Worm (Caenorhabditis elegans) whole organism, L1 larva: ENCODE results near the gene ges-1.
A peak's percentile ranks its signal among the peaks of the same experiment; 100 is the strongest.

ENCODE experiments used
- C04F5.9 ChIP-seq: sonication (generic microtip); optimal IDR thresholded peaks from 2 replicates; lab custom pipeline; 2016; ENCODE audit warnings: missing genetic modification characterization, missing compliant biosample characterization
- C34B4.2 ChIP-seq: sonication (generic microtip); optimal IDR thresholded peaks from 2 replicates; lab custom pipeline; 2017; ENCODE audit warnings: mild to moderate bottlenecking, missing genetic modification characterization, missing compliant biosample characterization
- Y116A8C.19 ChIP-seq: sonication (generic microtip); optimal IDR thresholded peaks from 2 replicates; lab custom pipeline; 2016; ENCODE audit warnings: missing compliant biosample characterization, missing genetic modification characterization, borderline replicate concordance
- blmp-1 ChIP-seq: fragments of 150-350 bp; optimal IDR thresholded peaks from 2 replicates; lab custom pipeline; 2014; ENCODE audit warnings: missing biosample characterization, missing genetic modification characterization
- ceh-8 ChIP-seq: fragments of 200-800 bp; sonication (Bioruptor generic); optimal IDR thresholded peaks from 2 replicates; lab custom pipeline; 2018; ENCODE audit warnings: mild to moderate bottlenecking, missing genetic modification characterization, moderate library complexity, missing compliant biosample characterization
- ceh-90 ChIP-seq: sonication (generic microtip); optimal IDR thresholded peaks from 2 replicates; lab custom pipeline; 2016; ENCODE audit warnings: missing genetic modification characterization, missing compliant biosample characterization
- efl-1 ChIP-seq, 4 experiments: fragments of 150-350 bp; optimal IDR thresholded peaks in 3 of 4; peaks in 1 of 4; 1 replicate in 1 of 4; 2 replicates in 3 of 4; lab custom pipeline; 2014; ENCODE audit warnings: missing biosample characterization in 2 of 4, missing genetic modification characterization in 2 of 4, missing genetic modification reagents in 2 of 4
- elt-3 ChIP-seq, 6 experiments: fragments of 150-350 bp in 1 of 6; sonication (generic microtip); optimal IDR thresholded peaks; 2 replicates each; lab custom pipeline; 2017 to 2018; ENCODE audit warnings: missing biosample characterization in 6 of 6, missing genetic modification characterization in 6 of 6, inconsistent platforms in 1 of 6
- ets-5 ChIP-seq: fragments of 200-800 bp; sonication (Bioruptor generic); IDR thresholded peaks from 2 replicates; pipeline ENCODE4 v1.3.6; 2022; ENCODE audit warnings: missing genetic modification characterization, missing compliant biosample characterization
- fkh-10 ChIP-seq: sonication (generic microtip); optimal IDR thresholded peaks from 2 replicates; lab custom pipeline; 2017; ENCODE audit warnings: missing biosample characterization, missing genetic modification reagents, missing genetic modification characterization
- fkh-8 ChIP-seq: sonication (generic microtip); optimal IDR thresholded peaks from 2 replicates; lab custom pipeline; 2016; ENCODE audit warnings: mild to moderate bottlenecking, missing genetic modification characterization, missing compliant biosample characterization
- grh-1 ChIP-seq: fragments of 200-800 bp; sonication (Bioruptor generic); IDR thresholded peaks from 2 replicates; pipeline ENCODE4 v1.3.6; 2022; ENCODE audit warnings: missing genetic modification reagents, missing genetic modification characterization, missing compliant biosample characterization
- hlh-17 ChIP-seq: fragments of 200-800 bp; sonication (Bioruptor generic); optimal IDR thresholded peaks from 2 replicates; lab custom pipeline; 2018; ENCODE audit warnings: missing genetic modification characterization, mild to moderate bottlenecking, missing compliant biosample characterization, moderate library complexity, borderline replicate concordance
- hlh-4 ChIP-seq: sonication (generic microtip); optimal IDR thresholded peaks from 2 replicates; lab custom pipeline; 2016; ENCODE audit warnings: mild to moderate bottlenecking, missing genetic modification characterization, missing compliant biosample characterization
- hpl-2 ChIP-seq: fragments of 150-350 bp; optimal IDR thresholded peaks from 2 replicates; lab custom pipeline; 2014; ENCODE audit warnings: missing biosample characterization, missing genetic modification reagents, missing genetic modification characterization
- irx-1 ChIP-seq: sonication (generic microtip); optimal IDR thresholded peaks from 2 replicates; lab custom pipeline; 2016; ENCODE audit warnings: missing genetic modification characterization, missing compliant biosample characterization
- lin-13 ChIP-seq: fragments of 150-350 bp; optimal IDR thresholded peaks from 2 replicates; lab custom pipeline; 2014; ENCODE audit warnings: missing biosample characterization, missing genetic modification reagents, missing genetic modification characterization
- lin-14 ChIP-seq: fragments of 200-800 bp; sonication (Bioruptor generic); optimal IDR thresholded peaks from 2 replicates; lab custom pipeline; 2018; ENCODE audit warnings: mild to moderate bottlenecking, missing genetic modification characterization, moderate library complexity, missing compliant biosample characterization
- lin-15B ChIP-seq: fragments of 150-350 bp; sonication (generic microtip); optimal IDR thresholded peaks from 3 replicates; lab custom pipeline; 2014; ENCODE audit warnings: missing biosample characterization, missing genetic modification characterization
- lir-3 ChIP-seq: sonication (generic microtip); optimal IDR thresholded peaks from 2 replicates; lab custom pipeline; 2016; ENCODE audit warnings: mild to moderate bottlenecking, missing genetic modification characterization, moderate library complexity, missing compliant biosample characterization; ENCODE audit not compliant: poor library complexity
- lsy-2 ChIP-seq, 2 experiments: fragments of 150-350 bp; optimal IDR thresholded peaks; 2 replicates each; lab custom pipeline; 2014; ENCODE audit warnings: missing biosample characterization in 2 of 2, missing genetic modification characterization in 2 of 2
- mab-9 ChIP-seq: fragments of 200-800 bp; sonication (Bioruptor generic); IDR thresholded peaks from 2 replicates; pipeline ENCODE4 v1.3.6; 2022; ENCODE audit warnings: missing genetic modification reagents, missing genetic modification characterization, missing compliant biosample characterization
- nhr-19 ChIP-seq: fragments of 200-800 bp; sonication (Bioruptor generic); conservative IDR thresholded peaks from 2 replicates; pipeline ENCODE4 v1.3.6; 2022; ENCODE audit warnings: missing genetic modification characterization, missing compliant biosample characterization
- nhr-20 ChIP-seq: sonication (generic microtip); optimal IDR thresholded peaks from 2 replicates; lab custom pipeline; 2016; ENCODE audit warnings: mild to moderate bottlenecking, missing genetic modification characterization, missing compliant biosample characterization
- nhr-237 ChIP-seq: fragments of 150-350 bp; optimal IDR thresholded peaks from 2 replicates; lab custom pipeline; 2014; ENCODE audit warnings: missing biosample characterization, missing genetic modification characterization
- nhr-28 ChIP-seq: fragments of 150-350 bp; optimal IDR thresholded peaks from 2 replicates; lab custom pipeline; 2014; ENCODE audit warnings: missing biosample characterization, missing genetic modification characterization
- nhr-71 ChIP-seq: sonication (generic microtip); optimal IDR thresholded peaks from 2 replicates; lab custom pipeline; 2016; ENCODE audit warnings: mild to moderate bottlenecking, missing genetic modification characterization, moderate library complexity, missing compliant biosample characterization
- nhr-76 ChIP-seq: sonication (generic microtip); optimal IDR thresholded peaks from 2 replicates; lab custom pipeline; 2017; ENCODE audit warnings: missing biosample characterization, missing genetic modification characterization
- nhr-85 ChIP-seq: sonication (generic microtip); peaks from one replicate; lab custom pipeline; 2016; ENCODE audit warnings: missing genetic modification characterization, inconsistent platforms, missing compliant biosample characterization
- nhr-90 ChIP-seq: sonication (generic microtip); optimal IDR thresholded peaks from 2 replicates; lab custom pipeline; 2016; ENCODE audit warnings: mild to moderate bottlenecking, missing genetic modification characterization, missing compliant biosample characterization; ENCODE audit not compliant: poor library complexity
- pag-3 ChIP-seq: sonication (generic microtip); optimal IDR thresholded peaks from 2 replicates; lab custom pipeline; 2017; ENCODE audit warnings: missing genetic modification characterization, mild to moderate bottlenecking, missing compliant biosample characterization, antibody characterized with exemption, borderline replicate concordance; ENCODE audit not compliant: insufficient read depth
- pqm-1 ChIP-seq: sonication (generic microtip); optimal IDR thresholded peaks from 3 replicates; lab custom pipeline; 2017; ENCODE audit warnings: missing biosample characterization, missing genetic modification characterization
- snu-23 ChIP-seq: sonication (generic microtip); optimal IDR thresholded peaks from 2 replicates; lab custom pipeline; 2016; ENCODE audit warnings: missing genetic modification characterization, missing compliant biosample characterization
- sup-37 ChIP-seq: fragments of 200-800 bp; sonication (Bioruptor generic); optimal IDR thresholded peaks from 2 replicates; lab custom pipeline; 2018; ENCODE audit warnings: mild to moderate bottlenecking, missing genetic modification characterization, missing compliant biosample characterization
- tbx-2 ChIP-seq: sonication (generic microtip); optimal IDR thresholded peaks from 2 replicates; lab custom pipeline; 2016; ENCODE audit warnings: missing genetic modification characterization, missing compliant biosample characterization
- unc-130 ChIP-seq: fragments of 150-350 bp; optimal IDR thresholded peaks from 2 replicates; lab custom pipeline; 2017; ENCODE audit warnings: missing biosample characterization, missing genetic modification characterization, inconsistent platforms
- unc-30 ChIP-seq: sonication (generic microtip); optimal IDR thresholded peaks from 2 replicates; lab custom pipeline; 2017; ENCODE audit warnings: missing biosample characterization, missing genetic modification characterization
- unc-86 ChIP-seq: sonication (generic microtip); optimal IDR thresholded peaks from 2 replicates; lab custom pipeline; 2016; ENCODE audit warnings: missing genetic modification characterization, missing compliant biosample characterization
- unc-98 ChIP-seq: fragments of 200-800 bp; sonication (Bioruptor generic); IDR thresholded peaks from 2 replicates; pipeline ENCODE4 v1.3.6; 2022; ENCODE audit warnings: missing genetic modification characterization, missing compliant biosample characterization
- zag-1 ChIP-seq: fragments of 150-350 bp; optimal IDR thresholded peaks from 2 replicates; lab custom pipeline; 2014; ENCODE audit warnings: missing biosample characterization, missing genetic modification characterization
- ztf-4 ChIP-seq: fragments of 150-350 bp; optimal IDR thresholded peaks from 2 replicates; lab custom pipeline; 2014; ENCODE audit warnings: missing biosample characterization, missing genetic modification characterization

The ges-1 gene

DNA sequence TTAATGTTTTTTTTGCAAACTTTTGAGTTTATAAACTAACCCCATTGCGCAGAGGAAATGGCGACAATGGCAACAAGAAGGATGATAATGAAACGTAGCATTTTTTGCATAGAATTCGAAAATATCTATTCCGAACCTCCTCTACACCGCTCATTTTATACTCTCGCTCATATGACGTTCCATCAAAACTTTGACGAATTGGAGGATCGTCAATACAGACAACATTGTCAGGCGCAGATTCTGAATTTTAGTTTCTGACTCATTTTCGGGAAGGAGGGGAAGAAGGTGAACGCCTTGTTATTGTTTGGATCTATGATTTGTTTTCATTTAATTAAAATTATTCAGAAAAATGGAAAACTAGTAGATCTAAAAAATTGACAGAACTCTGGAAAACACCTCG is 12.2 kb upstream of the ges-1 start, which contains the start of gene cnc-1:
cnc-1 (minus strand) TSS at position 101 of the 400 bp plus-strand sequence.
- TF ChIP-seq unc-30 (tag; lab: Kevin White, UChicago) (no peak), ceh-8 (GFP tag; lab: Kevin White, UChicago) (no peak), irx-1 (tag; lab: Kevin White, UChicago) (no peak), hlh-17 (GFP tag; lab: Kevin White, UChicago) (no peak), zag-1 (no peak), pqm-1 (tag; lab: Kevin White, UChicago) (no peak), lin-15B (tag; lab: Kevin White, UChicago) (no peak), ztf-4 (tag; lab: Kevin White, UChicago) (no peak), pag-3 (tag; lab: Kevin White, UChicago) (no peak)
- TF ChIP-seq, all 84 proteins: peak for 0

DNA sequence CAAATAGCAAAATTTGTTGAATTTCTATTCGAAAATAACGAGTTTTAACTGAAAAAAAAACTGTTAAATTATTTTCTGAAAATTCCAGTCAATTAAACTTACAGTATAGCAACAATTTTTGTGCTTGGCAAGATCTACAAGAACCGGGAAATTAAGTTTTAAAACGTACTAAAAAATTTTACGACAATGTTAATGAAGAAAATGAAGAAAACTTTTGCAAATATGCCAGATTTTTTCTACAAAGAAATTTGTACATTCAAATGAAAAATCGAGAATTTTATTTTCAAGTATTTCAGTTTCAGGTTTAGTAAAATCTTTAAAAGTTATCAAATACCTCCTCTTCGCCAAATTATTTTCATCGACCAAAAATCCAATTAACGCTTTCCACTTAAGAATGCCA is 10.1 kb upstream of the ges-1 start, which contains the start of gene cnc-11:
cnc-11 (plus strand) TSS at position 301 of the 400 bp plus-strand sequence.
- TF ChIP-seq nhr-20 (tag; lab: Kevin White, UChicago) = no peak
- TF ChIP-seq pqm-1 (tag; lab: Kevin White, UChicago) = no peak
- TF ChIP-seq lsy-2 (tag; optimal IDR thresholded peaks at IDR 0.05; lab: Kevin White, UChicago) = no peak
- TF ChIP-seq nhr-19 (GFP tag; lab: Robert Waterston, UW) = no peak
- TF ChIP-seq lin-13 = no peak

- TF ChIP-seq nhr-28 (tag; lab: Kevin White, UChicago) = no peak
- TF ChIP-seq ceh-90 (tag; lab: Kevin White, UChicago) = no peak
- peak; percentile 42 for TF ChIP-seq nhr-90
- TF ChIP-seq elt-3 (tag; optimal IDR thresholded peaks at IDR 0.05; lab: Kevin White, UChicago) = peak in 4 of 6 experiments; percentile 43 to 84 (median 58)
- no peak for TF ChIP-seq irx-1 (tag; lab: Kevin White, UChicago)
- TF ChIP-seq lin-14 (GFP tag; lab: Kevin White, UChicago) = peak; percentile 84
- no peak for TF ChIP-seq C04F5.9 (tag; lab: Kevin White, UChicago)
- TF ChIP-seq C34B4.2 = no peak
- TF ChIP-seq sup-37 (GFP tag; lab: Kevin White, UChicago) = no peak
- TF ChIP-seq blmp-1 (tag; lab: Kevin White, UChicago) = peak; percentile 7
- TF ChIP-seq hpl-2 (GFP tag; lab: Kevin White, UChicago) = no peak
- no peak for TF ChIP-seq efl-1 (optimal IDR thresholded peaks at IDR 0.05; lab: Kevin White, UChicago)
- peak in 1 of 2 experiments; percentile 58 for TF ChIP-seq efl-1 (GFP tag; optimal IDR thresholded peaks at IDR 0.05 in 1 of 2; lab: Kevin White, UChicago)
- TF ChIP-seq Y116A8C.19 (tag; lab: Kevin White, UChicago) = no peak
- TF ChIP-seq nhr-19 (GFP tag; lab: Robert Waterston, UW) = peak; percentile 44
- peak in 1 of 2 experiments; percentile 23 for TF ChIP-seq lsy-2 (tag; optimal IDR thresholded peaks at IDR 0.05; lab: Kevin White, UChicago)
- no peak for TF ChIP-seq pqm-1 (tag; lab: Kevin White, UChicago)
- TF ChIP-seq unc-86 (tag; lab: Kevin White, UChicago) = no peak
- peak; percentile 89 for TF ChIP-seq nhr-85 (tag; lab: Kevin White, UChicago)
- TF ChIP-seq nhr-71 (tag; lab: Kevin White, UChicago) = peak; percentile 54
- peak; percentile 92 for TF ChIP-seq grh-1 (GFP tag; lab: Robert Waterston, UW)
- no peak for TF ChIP-seq ets-5 (GFP tag; lab: Robert Waterston, UW)
- TF ChIP-seq mab-9 (GFP tag; lab: Robert Waterston, UW) = no peak
- peak; percentile 44 for TF ChIP-seq snu-23 (GFP tag; lab: Kevin White, UChicago)
- TF ChIP-seq nhr-20 (tag; lab: Kevin White, UChicago) = peak; percentile 65
- no peak for TF ChIP-seq unc-98 (GFP tag; lab: Robert Waterston, UW)
- no peak for TF ChIP-seq ceh-8 (GFP tag; lab: Kevin White, UChicago)
- TF ChIP-seq unc-130 (tag; lab: Kevin White, UChicago) = peak; percentile 24
- no peak for TF ChIP-seq hlh-4
- TF ChIP-seq nhr-237 (tag; lab: Kevin White, UChicago) = no peak
- no peak for TF ChIP-seq fkh-10
- TF ChIP-seq tbx-2 (tag; lab: Kevin White, UChicago) = peak; percentile 37
- no peak for TF ChIP-seq fkh-8 (tag; lab: Kevin White, UChicago)
- TF ChIP-seq ztf-4 (tag; lab: Kevin White, UChicago) = no peak
- no peak for TF ChIP-seq lir-3
- no peak for TF ChIP-seq nhr-76 (tag; lab: Kevin White, UChicago)
These were observed 6.9 kb upstream of the ges-1 start, which contains the start of gene R09B5.11 for ce11 chrV:1438832-1439231. R09B5.11 (plus strand) TSS chrV:1439205.
